Worm (Caenorhabditis elegans) whole organism, young adult: ENCODE results near the gene C17B7.8.

Experiments
- B0035.1 ChIP-seq: sonication (generic microtip); optimal IDR thresholded peaks from 2 replicates; lab custom pipeline; 2016; ENCODE audit warnings: missing genetic modification characterization, mild to moderate bottlenecking, missing compliant biosample characterization, missing genotype, missing genetic modification reagents
- B0261.1 ChIP-seq: sonication (generic microtip); optimal IDR thresholded peaks from 2 replicates; lab custom pipeline; 2016; ENCODE audit warnings: mild to moderate bottlenecking, missing genetic modification characterization, moderate library complexity, missing compliant biosample characterization
- B0336.3 ChIP-seq: fragments of 200-800 bp; sonication (Bioruptor generic); IDR thresholded peaks from 2 replicates; pipeline ENCODE4 v1.3.6; 2022; ENCODE audit warnings: missing genetic modification characterization, missing compliant biosample characterization
- F52B5.7 ChIP-seq: sonication (generic microtip); optimal IDR thresholded peaks from 2 replicates; lab custom pipeline; 2016; ENCODE audit warnings: mild to moderate bottlenecking, missing genetic modification characterization, missing compliant biosample characterization
- K12H6.12 ChIP-seq: fragments of 200-800 bp; sonication (Bioruptor generic); optimal IDR thresholded peaks from 2 replicates; lab custom pipeline; 2018; ENCODE audit warnings: mild to moderate bottlenecking, missing genetic modification characterization, missing compliant biosample characterization
- aptf-2 ChIP-seq: fragments of 200-800 bp; sonication (Bioruptor generic); conservative IDR thresholded peaks from 2 replicates; pipeline ENCODE4 v1.3.6; 2022; ENCODE audit warnings: missing genetic modification reagents, missing genetic modification characterization, missing compliant biosample characterization
- attf-3 ChIP-seq: fragments of 200-800 bp; sonication (Bioruptor generic); conservative IDR thresholded peaks from 2 replicates; pipeline ENCODE4 v1.3.6; 2022; ENCODE audit warnings: missing genetic modification reagents, missing genetic modification characterization, missing compliant biosample characterization
- attf-6 ChIP-seq: fragments of 200-800 bp; sonication (Bioruptor generic); IDR thresholded peaks from 2 replicates; pipeline ENCODE4 v1.3.6; 2022; ENCODE audit warnings: missing genetic modification reagents, missing genetic modification characterization, missing compliant biosample characterization
- bed-1 ChIP-seq: fragments of 200-800 bp; sonication (Bioruptor generic); IDR thresholded peaks from 2 replicates; pipeline ENCODE4 v1.3.6; 2022; ENCODE audit warnings: missing genetic modification reagents, missing genetic modification characterization, missing compliant biosample characterization
- cebp-1 ChIP-seq, 2 experiments: fragments of 200-800 bp in 1 of 2; sonication (Bioruptor generic) in 1 of 2; sonication (generic microtip) in 1 of 2; IDR thresholded peaks in 1 of 2; optimal IDR thresholded peaks in 1 of 2; 2 replicates each; pipeline versions ENCODE4 v1.3.6 to Lab custom; 2017 to 2022; ENCODE audit warnings: missing compliant biosample characterization in 2 of 2, missing genetic modification characterization in 2 of 2, mild to moderate bottlenecking in 1 of 2, missing genetic modification reagents in 1 of 2, moderate library complexity in 1 of 2
- cebp-2 ChIP-seq: fragments of 200-800 bp; sonication (Bioruptor generic); IDR thresholded peaks from 2 replicates; pipeline ENCODE4 v1.3.6; 2022; ENCODE audit warnings: missing genetic modification characterization, missing compliant biosample characterization
- ceh-100 ChIP-seq: fragments of 200-800 bp; sonication (Bioruptor generic); IDR thresholded peaks from 2 replicates; pipeline ENCODE4 v1.3.6; 2022; ENCODE audit warnings: missing genetic modification reagents, missing genetic modification characterization, missing compliant biosample characterization
- ceh-27 ChIP-seq: fragments of 200-800 bp; sonication (Bioruptor generic); optimal IDR thresholded peaks from 2 replicates; lab custom pipeline; 2018; ENCODE audit warnings: mild to moderate bottlenecking, missing genetic modification characterization, moderate library complexity, missing compliant biosample characterization
- ceh-40 ChIP-seq: fragments of 200-800 bp; sonication (Bioruptor generic); IDR thresholded peaks from 2 replicates; pipeline ENCODE4 v1.3.6; 2022; ENCODE audit warnings: missing genetic modification characterization, missing compliant biosample characterization
- ceh-79 ChIP-seq: sonication (generic microtip); optimal IDR thresholded peaks from 2 replicates; lab custom pipeline; 2017; ENCODE audit warnings: mild to moderate bottlenecking, missing genetic modification characterization, missing compliant biosample characterization
- ceh-91 ChIP-seq: fragments of 200-800 bp; sonication (Bioruptor generic); IDR thresholded peaks from 2 replicates; pipeline ENCODE4 v1.3.6; 2022; ENCODE audit warnings: missing genetic modification reagents, missing genetic modification characterization, missing compliant biosample characterization
- die-1 ChIP-seq: sonication (generic microtip); optimal IDR thresholded peaks from 2 replicates; lab custom pipeline; 2016; ENCODE audit warnings: missing genotype, mild to moderate bottlenecking, missing genetic modification characterization, missing compliant biosample characterization
- dpff-1 ChIP-seq: sonication (generic microtip); optimal IDR thresholded peaks from 2 replicates; lab custom pipeline; 2017; ENCODE audit warnings: mild to moderate bottlenecking, missing genetic modification characterization, missing compliant biosample characterization
- egl-44 ChIP-seq: fragments of 200-800 bp; sonication (Bioruptor generic); IDR thresholded peaks from 2 replicates; pipeline ENCODE4 v1.3.6; 2022; ENCODE audit warnings: missing genetic modification reagents, missing genetic modification characterization, missing compliant biosample characterization
- egrh-3 ChIP-seq: fragments of 200-800 bp; sonication (Bioruptor generic); IDR thresholded peaks from 2 replicates; pipeline ENCODE4 v1.3.6; 2022; ENCODE audit warnings: missing genetic modification reagents, missing genetic modification characterization, missing compliant biosample characterization
- him-1 ChIP-seq: sonication (generic microtip); optimal IDR thresholded peaks from 2 replicates; lab custom pipeline; 2016; ENCODE audit warnings: missing genotype, missing genetic modification reagents, missing genetic modification characterization, missing compliant biosample characterization
- hlh-12 ChIP-seq: sonication (generic microtip); optimal IDR thresholded peaks from 2 replicates; lab custom pipeline; 2016; ENCODE audit warnings: missing genetic modification characterization, missing compliant biosample characterization
- hlh-26 ChIP-seq: fragments of 200-800 bp; sonication (Bioruptor generic); conservative IDR thresholded peaks from 2 replicates; pipeline ENCODE4 v1.3.6; 2022; ENCODE audit warnings: missing genetic modification reagents, missing genetic modification characterization, missing compliant biosample characterization
- hsf-1 ChIP-seq: fragments of 200-800 bp; sonication (Bioruptor generic); IDR thresholded peaks from 2 replicates; pipeline ENCODE4 v1.3.6; 2022; ENCODE audit warnings: missing genetic modification reagents, missing genetic modification characterization, missing compliant biosample characterization
- lin-54 ChIP-seq: fragments of 200-800 bp; sonication (Bioruptor generic); optimal IDR thresholded peaks from 2 replicates; lab custom pipeline; 2018; ENCODE audit warnings: mild to moderate bottlenecking, missing genetic modification characterization, missing compliant biosample characterization
- lsl-1 ChIP-seq: fragments of 200-800 bp; sonication (Bioruptor generic); optimal IDR thresholded peaks from 2 replicates; lab custom pipeline; 2018; ENCODE audit warnings: mild to moderate bottlenecking, missing genetic modification characterization, moderate library complexity, missing compliant biosample characterization
- madf-10 ChIP-seq: sonication (generic microtip); optimal IDR thresholded peaks from 2 replicates; lab custom pipeline; 2016; ENCODE audit warnings: mild to moderate bottlenecking, missing genetic modification characterization, missing compliant biosample characterization
- nfya-1 ChIP-seq: sonication (generic microtip); optimal IDR thresholded peaks from 2 replicates; lab custom pipeline; 2017; ENCODE audit warnings: antibody characterized with exemption, missing compliant biosample characterization, missing genetic modification characterization, borderline replicate concordance; ENCODE audit not compliant: insufficient read depth
- nfyb-1 ChIP-seq: fragments of 200-800 bp; sonication (Bioruptor generic); IDR thresholded peaks from 2 replicates; pipeline ENCODE4 v1.3.6; 2022; ENCODE audit warnings: missing genetic modification reagents, missing genetic modification characterization, missing compliant biosample characterization
- nhr-27 ChIP-seq: fragments of 200-800 bp; sonication (Bioruptor generic); optimal IDR thresholded peaks from 2 replicates; lab custom pipeline; 2018; ENCODE audit warnings: mild to moderate bottlenecking, missing genetic modification characterization, moderate library complexity, missing compliant biosample characterization
- nhr-90 ChIP-seq: sonication (generic microtip); optimal IDR thresholded peaks from 2 replicates; lab custom pipeline; 2016; ENCODE audit warnings: missing genotype, mild to moderate bottlenecking, missing genetic modification characterization, missing compliant biosample characterization
- pbrm-1 ChIP-seq: fragments of 200-800 bp; sonication (Bioruptor generic); IDR thresholded peaks from 2 replicates; pipeline ENCODE4 v1.3.6; 2022; ENCODE audit warnings: missing genetic modification reagents, missing genetic modification characterization, missing compliant biosample characterization
- sea-2 ChIP-seq: fragments of 200-800 bp; sonication (Bioruptor generic); IDR thresholded peaks from 2 replicates; pipeline ENCODE4 v1.3.6; 2022; ENCODE audit warnings: missing genetic modification characterization, missing compliant biosample characterization
- snpc-1.1 ChIP-seq: sonication (generic microtip); optimal IDR thresholded peaks from 2 replicates; lab custom pipeline; 2017; ENCODE audit warnings: missing genetic modification characterization, mild to moderate bottlenecking, missing compliant biosample characterization, antibody characterized with exemption, moderate library complexity, missing genotype, missing genetic modification reagents; ENCODE audit not compliant: insufficient read depth
- snpc-3.4 ChIP-seq: sonication (generic microtip); optimal IDR thresholded peaks from 2 replicates; lab custom pipeline; 2017; ENCODE audit warnings: missing genetic modification characterization, mild to moderate bottlenecking, missing compliant biosample characterization, antibody characterized with exemption, moderate library complexity, missing genotype, missing genetic modification reagents
- sptf-2 ChIP-seq: fragments of 200-800 bp; sonication (Bioruptor generic); optimal IDR thresholded peaks from 2 replicates; lab custom pipeline; 2018; ENCODE audit warnings: mild to moderate bottlenecking, missing genetic modification characterization, missing compliant biosample characterization
- tbx-9 ChIP-seq: sonication (generic microtip); optimal IDR thresholded peaks from 2 replicates; lab custom pipeline; 2016; ENCODE audit warnings: borderline replicate concordance, missing genetic modification characterization, inconsistent platforms, missing compliant biosample characterization
- zim-3 ChIP-seq: sonication (generic microtip); optimal IDR thresholded peaks from 2 replicates; lab custom pipeline; 2017; ENCODE audit warnings: mild to moderate bottlenecking, missing genetic modification characterization, moderate library complexity, missing compliant biosample characterization
- ztf-3 ChIP-seq: fragments of 200-800 bp; sonication (Bioruptor generic); optimal IDR thresholded peaks from 2 replicates; lab custom pipeline; 2018; ENCODE audit warnings: mild to moderate bottlenecking, missing genetic modification characterization, missing compliant biosample characterization

C17B7.8 gene

ce11 chrV:3279138-3279537, 44.9 kb downstream of the C17B7.8 start:
- TF ChIP-seq dpff-1 (tag; lab: Kevin White, UChicago), result no peak
- TF ChIP-seq B0035.1 (tag; lab: Kevin White, UChicago), result no peak
- no peak for TF ChIP-seq him-1 (tag; lab: Kevin White, UChicago)
- TF ChIP-seq nhr-27 (tag; lab: Kevin White, UChicago), result no peak
- no peak for TF ChIP-seq F52B5.7
- no peak for TF ChIP-seq ceh-79
- TF ChIP-seq B0336.3 (GFP tag; lab: Robert Waterston, UW), result no peak
- TF ChIP-seq ceh-27 (GFP tag; lab: Kevin White, UChicago), result no peak
- no peak for TF ChIP-seq attf-6 (GFP tag; lab: Robert Waterston, UW)
- no peak for TF ChIP-seq tbx-9 (tag; lab: Kevin White, UChicago)

DNA sequence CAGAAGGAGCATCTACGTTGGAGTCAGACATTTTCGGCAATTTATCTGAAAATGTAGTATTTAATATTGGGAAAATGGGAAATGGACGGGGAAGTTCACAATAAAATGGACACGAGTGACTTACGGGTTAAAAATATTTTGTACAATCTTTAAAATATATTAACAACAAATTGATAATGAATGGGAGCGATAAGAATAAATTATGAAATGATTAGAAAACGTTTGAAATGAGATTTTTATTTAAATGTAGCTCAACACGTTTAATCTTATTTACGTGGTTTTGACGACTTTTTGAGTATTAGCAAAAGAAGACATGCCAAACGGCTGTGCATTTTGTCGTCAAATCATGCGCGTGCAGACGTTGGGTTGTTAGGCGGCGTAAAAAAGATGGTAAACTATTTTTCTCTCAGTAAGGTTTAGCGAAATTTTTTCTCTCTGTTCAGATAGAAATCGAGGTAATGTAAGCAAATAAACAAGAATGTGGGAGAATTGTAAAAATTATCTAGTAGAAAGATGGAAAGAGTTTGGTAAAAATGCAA, 45.9 kb downstream of the C17B7.8 start, which contains the start of gene fbxa-64:
TSS of gene fbxa-64 (minus strand) at position 51 of the 539 bp plus-strand sequence.
- TF ChIP-seq nhr-90, result no peak
- no peak for TF ChIP-seq ceh-40 (GFP tag; lab: Robert Waterston, UW)
- no peak for TF ChIP-seq ceh-100
- no peak for TF ChIP-seq snpc-3.4
- no peak for TF ChIP-seq hlh-26
- no peak for TF ChIP-seq hsf-1 (GFP tag; lab: Robert Waterston, UW)
- no peak for TF ChIP-seq cebp-2
- no peak for TF ChIP-seq B0261.1 (tag; lab: Kevin White, UChicago)
- TF ChIP-seq egl-44 (GFP tag; lab: Robert Waterston, UW), result no peak
- TF ChIP-seq die-1 (tag; lab: Kevin White, UChicago), result no peak
- no peak for TF ChIP-seq nfyb-1 (GFP tag; lab: Robert Waterston, UW)
- TF ChIP-seq snpc-1.1 (tag; lab: Kevin White, UChicago), result no peak
- TF ChIP-seq nfya-1 (tag; lab: Kevin White, UChicago), result no peak
- TF ChIP-seq cebp-1 (GFP tag; IDR thresholded peaks at IDR 0.05; lab: Robert Waterston, UW), result no peak
- no peak for TF ChIP-seq cebp-1 (tag; optimal IDR thresholded peaks at IDR 0.05; lab: Kevin White, UChicago)

DNA sequence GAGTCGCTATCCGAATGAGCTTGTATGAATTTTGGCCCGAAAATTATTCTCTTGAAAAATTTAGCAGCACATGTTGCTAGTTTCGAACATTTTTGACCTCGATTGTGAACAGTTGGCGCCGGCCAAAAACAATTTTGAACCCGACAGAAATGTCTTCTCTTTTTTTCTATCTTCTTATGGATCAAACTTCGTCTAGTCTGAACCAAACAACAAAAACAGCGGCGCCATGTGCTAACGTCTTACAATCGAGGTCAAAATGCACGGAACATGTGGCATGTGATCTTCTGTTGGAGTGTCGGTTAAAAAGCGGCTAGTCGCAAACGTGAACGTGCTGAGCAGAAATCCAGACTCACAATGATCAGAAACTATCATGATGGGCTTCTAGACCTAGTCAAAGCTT, 47.9 kb downstream of the C17B7.8 start:
- TF ChIP-seq bed-1 (GFP tag; lab: Robert Waterston, UW) (no peak), ztf-3 (GFP tag; lab: Kevin White, UChicago) (no peak), sptf-2 (GFP tag; lab: Kevin White, UChicago) (no peak), K12H6.12 (tag; lab: Kevin White, UChicago) (peak; percentile 9)

- no peak for TF ChIP-seq B0261.1 (tag; lab: Kevin White, UChicago)
Measured at ce11 chrV:3275033-3275432, 49.0 kb downstream of the C17B7.8 start, which contains the start of gene T28A11.3. Gene T28A11.3, plus strand, starts transcription at chrV:3275333.

- TF ChIP-seq zim-3 (tag; lab: Kevin White, UChicago) (no peak), lsl-1 (no peak), madf-10 (tag; lab: Kevin White, UChicago) (no peak), aptf-2 (GFP tag; lab: Robert Waterston, UW) (no peak), attf-3 (GFP tag; lab: Robert Waterston, UW) (no peak), sea-2 (GFP tag; lab: Robert Waterston, UW) (no peak), K12H6.12 (tag; lab: Kevin White, UChicago) (no peak), egrh-3 (GFP tag; lab: Robert Waterston, UW) (no peak), ceh-91 (no peak), pbrm-1 (no peak), lin-54 (GFP tag; lab: Kevin White, UChicago) (no peak), hlh-12 (no peak)
Measured at ce11 chrV:3273577-3274100, 50.4 kb downstream of the C17B7.8 start, which contains the start of gene T28A11.4. Gene T28A11.4, plus strand, starts transcription at chrV:3274050.
